Fruit fly (Drosophila melanogaster) whole organism, prepupa: ENCODE results near the gene meru.

Experiments used
- Blimp-1 ChIP-seq: fragments of 200-800 bp; sonication (Bioruptor generic); optimal IDR thresholded peaks from 3 replicates; lab custom pipeline; 2017; ENCODE audit warnings: missing biosample characterization, missing genetic modification characterization, mild to moderate bottlenecking, moderate library complexity, missing genetic modification reagents
- CG10631 ChIP-seq: fragments of 200-800 bp; sonication (Bioruptor generic); optimal IDR thresholded peaks from 2 replicates; lab custom pipeline; 2016; ENCODE audit warnings: missing biosample characterization, missing genetic modification characterization
- CG10669 ChIP-seq: fragments of 200-800 bp; sonication (Bioruptor generic); optimal IDR thresholded peaks from 3 replicates; lab custom pipeline; 2018; ENCODE audit warnings: missing biosample characterization, mild to moderate bottlenecking, missing genetic modification characterization, moderate library complexity
- CG11294 ChIP-seq: fragments of 200-800 bp; sonication (Bioruptor generic); IDR thresholded peaks from 2 replicates; pipeline ENCODE4 v1.3.6; 2022; ENCODE audit warnings: missing biosample characterization, missing genetic modification characterization
- CG11902 ChIP-seq: fragments of 200-800 bp; sonication (Bioruptor generic); optimal IDR thresholded peaks from 3 replicates; lab custom pipeline; 2016; ENCODE audit warnings: missing biosample characterization, missing genetic modification characterization
- CG15336 ChIP-seq: fragments of 200-800 bp; sonication (Bioruptor generic); IDR thresholded peaks from 2 replicates; pipeline ENCODE4 v1.3.6; 2022; ENCODE audit warnings: missing biosample characterization, missing genetic modification characterization
- CG16779 ChIP-seq: fragments of 200-800 bp; sonication (Bioruptor generic); optimal IDR thresholded peaks from 3 replicates; lab custom pipeline; 2017; ENCODE audit warnings: missing biosample characterization, mild to moderate bottlenecking, missing genetic modification characterization
- CG32006 ChIP-seq: fragments of 200-800 bp; sonication (Bioruptor generic); optimal IDR thresholded peaks from 3 replicates; lab custom pipeline; 2017; ENCODE audit warnings: missing biosample characterization, mild to moderate bottlenecking, missing genetic modification characterization
- CG34406 ChIP-seq: fragments of 200-800 bp; sonication (Bioruptor generic); optimal IDR thresholded peaks from 3 replicates; lab custom pipeline; 2016; ENCODE audit warnings: missing biosample characterization, missing genetic modification characterization
- CG3919 ChIP-seq: fragments of 200-800 bp; sonication (Bioruptor generic); optimal IDR thresholded peaks from 3 replicates; lab custom pipeline; 2016; ENCODE audit warnings: missing biosample characterization, missing genetic modification characterization
- CG4318 ChIP-seq: fragments of 200-800 bp; sonication (Bioruptor generic); optimal IDR thresholded peaks from 3 replicates; lab custom pipeline; 2017; ENCODE audit warnings: missing biosample characterization, mild to moderate bottlenecking, missing genetic modification characterization
- CG6276 ChIP-seq: fragments of 200-800 bp; sonication (Bioruptor generic); optimal IDR thresholded peaks from 2 replicates; lab custom pipeline; 2017; ENCODE audit warnings: missing biosample characterization, mild to moderate bottlenecking, missing genetic modification characterization
- CG6792 ChIP-seq: fragments of 200-800 bp; sonication (Bioruptor generic); optimal IDR thresholded peaks from 3 replicates; lab custom pipeline; 2016; ENCODE audit warnings: missing biosample characterization, missing genetic modification characterization
- CG8119 ChIP-seq: fragments of 200-800 bp; sonication (Bioruptor generic); IDR thresholded peaks from 3 replicates; pipeline ENCODE4 v1.3.6; 2022; ENCODE audit warnings: missing biosample characterization, missing genetic modification characterization
- Eip78C ChIP-seq: fragments of 200-800 bp; sonication (Bioruptor generic); peaks from one replicate; lab custom pipeline; 2016; ENCODE audit warnings: missing biosample characterization, missing genetic modification characterization
- Eip93F ChIP-seq: fragments of 200-800 bp; sonication (Bioruptor generic); optimal IDR thresholded peaks from 2 replicates; lab custom pipeline; 2016; ENCODE audit warnings: missing biosample characterization, mild to moderate bottlenecking, missing genetic modification characterization
- Ets96B ChIP-seq: fragments of 200-800 bp; optimal IDR thresholded peaks from 2 replicates; lab custom pipeline; 2019; ENCODE audit warnings: missing biosample characterization, mild to moderate bottlenecking, missing genetic modification characterization, moderate library complexity
- Hr4 ChIP-seq: fragments of 200-800 bp; sonication (Bioruptor generic); optimal IDR thresholded peaks from 3 replicates; lab custom pipeline; 2016; ENCODE audit warnings: missing biosample characterization, missing genetic modification characterization
- Lpt ChIP-seq: fragments of 200-800 bp; sonication (Bioruptor generic); optimal IDR thresholded peaks from 3 replicates; lab custom pipeline; 2016; ENCODE audit warnings: missing biosample characterization, missing genetic modification characterization
- Met ChIP-seq: fragments of 200-800 bp; sonication (Bioruptor generic); optimal IDR thresholded peaks from 3 replicates; lab custom pipeline; 2016; ENCODE audit warnings: missing biosample characterization, missing genetic modification characterization
- OdsH ChIP-seq: fragments of 200-800 bp; sonication (Bioruptor generic); optimal IDR thresholded peaks from 3 replicates; lab custom pipeline; 2016; ENCODE audit warnings: missing biosample characterization, missing genetic modification characterization
- Sox102F ChIP-seq: fragments of 200-800 bp; sonication (Bioruptor generic); optimal IDR thresholded peaks from 2 replicates; lab custom pipeline; 2016; ENCODE audit warnings: missing biosample characterization, mild to moderate bottlenecking, missing genetic modification characterization
- Sox14 ChIP-seq: fragments of 200-800 bp; sonication (Bioruptor generic); optimal IDR thresholded peaks from 3 replicates; lab custom pipeline; 2016; ENCODE audit warnings: missing biosample characterization, missing genetic modification characterization
- Sox15 ChIP-seq: fragments of 200-800 bp; sonication (Bioruptor generic); optimal IDR thresholded peaks from 3 replicates; lab custom pipeline; 2016; ENCODE audit warnings: missing biosample characterization, missing genetic modification characterization
- achi ChIP-seq: fragments of 200-800 bp; sonication (Bioruptor generic); optimal IDR thresholded peaks from 3 replicates; lab custom pipeline; 2016; ENCODE audit warnings: missing biosample characterization, missing genetic modification characterization
- acj6 ChIP-seq: fragments of 200-800 bp; sonication (Bioruptor generic); optimal IDR thresholded peaks from 3 replicates; lab custom pipeline; 2016; ENCODE audit warnings: missing biosample characterization, missing genetic modification characterization
- dsx ChIP-seq: fragments of 200-800 bp; optimal IDR thresholded peaks from 3 replicates; lab custom pipeline; 2019; ENCODE audit warnings: missing biosample characterization, mild to moderate bottlenecking, missing genetic modification characterization, moderate library complexity; ENCODE audit not compliant: poor library complexity, severe bottlenecking
- eg ChIP-seq: fragments of 200-800 bp; sonication (Bioruptor generic); IDR thresholded peaks from 3 replicates; pipeline ENCODE4 v1.3.6; 2022; ENCODE audit warnings: missing biosample characterization, missing genetic modification characterization
- esn ChIP-seq: fragments of 200-800 bp; sonication (Bioruptor generic); optimal IDR thresholded peaks from 2 replicates; lab custom pipeline; 2016; ENCODE audit warnings: missing biosample characterization, mild to moderate bottlenecking, missing genetic modification characterization, moderate library complexity
- fd59A ChIP-seq: fragments of 200-800 bp; sonication (Bioruptor generic); optimal IDR thresholded peaks from 2 replicates; lab custom pipeline; 2017; ENCODE audit warnings: missing biosample characterization, mild to moderate bottlenecking, missing genetic modification characterization, missing genetic modification reagents
- fd85E ChIP-seq: fragments of 200-800 bp; sonication (Bioruptor generic); optimal IDR thresholded peaks from 3 replicates; lab custom pipeline; 2016; ENCODE audit warnings: missing biosample characterization, missing genetic modification characterization
- fkh ChIP-seq: fragments of 200-800 bp; sonication (Bioruptor generic); optimal IDR thresholded peaks from 3 replicates; lab custom pipeline; 2017; ENCODE audit warnings: missing biosample characterization, mild to moderate bottlenecking, missing genetic modification characterization, moderate library complexity
- lz ChIP-seq: fragments of 200-800 bp; sonication (Bioruptor generic); optimal IDR thresholded peaks from 3 replicates; lab custom pipeline; 2016; ENCODE audit warnings: missing biosample characterization, missing genetic modification characterization
- pdm3 ChIP-seq: fragments of 200-800 bp; sonication (Bioruptor generic); optimal IDR thresholded peaks from 3 replicates; lab custom pipeline; 2016; ENCODE audit warnings: missing biosample characterization, missing genetic modification characterization
- salr ChIP-seq, 2 experiments: fragments of 200-800 bp; sonication (Bioruptor generic); optimal IDR thresholded peaks; 3 replicates each; lab custom pipeline; 2016 to 2018; ENCODE audit warnings: missing biosample characterization in 2 of 2, missing genetic modification characterization in 2 of 2, mild to moderate bottlenecking in 1 of 2
- spab ChIP-seq: fragments of 200-800 bp; sonication (Bioruptor generic); optimal IDR thresholded peaks from 2 replicates; lab custom pipeline; 2017; ENCODE audit warnings: missing biosample characterization, mild to moderate bottlenecking, missing genetic modification characterization, missing genetic modification reagents
- svp ChIP-seq: fragments of 200-800 bp; sonication (Bioruptor generic); peaks from one replicate; lab custom pipeline; 2016; ENCODE audit warnings: missing biosample characterization, missing genetic modification characterization
- topi ChIP-seq: fragments of 200-800 bp; sonication (Bioruptor generic); optimal IDR thresholded peaks from 3 replicates; lab custom pipeline; 2016; ENCODE audit warnings: missing biosample characterization, missing genetic modification characterization

The meru gene

DNA sequence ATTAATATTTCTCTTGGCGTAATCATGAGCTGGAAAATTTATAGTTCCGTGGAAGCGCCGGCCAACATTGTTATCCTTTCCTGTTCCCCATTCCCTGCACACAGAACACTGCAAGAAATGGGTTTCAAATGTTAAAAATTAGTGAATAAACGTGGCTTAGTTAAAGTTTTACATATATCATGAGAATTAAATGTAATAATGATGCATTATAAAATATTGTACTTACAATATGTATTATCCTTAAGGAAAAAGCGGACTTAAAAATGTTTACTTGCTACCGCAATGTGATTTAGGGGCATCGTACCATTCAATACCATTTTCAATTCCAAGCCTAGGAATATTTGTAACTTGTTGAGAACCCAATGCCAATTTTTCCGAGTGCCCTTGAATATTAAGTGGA, 41.2 kb downstream of the meru start:
- no peak for TF ChIP-seq Blimp-1 (GFP tag; lab: Kevin White, UChicago)
- TF ChIP-seq, all 60 proteins: peak for 0

DNA sequence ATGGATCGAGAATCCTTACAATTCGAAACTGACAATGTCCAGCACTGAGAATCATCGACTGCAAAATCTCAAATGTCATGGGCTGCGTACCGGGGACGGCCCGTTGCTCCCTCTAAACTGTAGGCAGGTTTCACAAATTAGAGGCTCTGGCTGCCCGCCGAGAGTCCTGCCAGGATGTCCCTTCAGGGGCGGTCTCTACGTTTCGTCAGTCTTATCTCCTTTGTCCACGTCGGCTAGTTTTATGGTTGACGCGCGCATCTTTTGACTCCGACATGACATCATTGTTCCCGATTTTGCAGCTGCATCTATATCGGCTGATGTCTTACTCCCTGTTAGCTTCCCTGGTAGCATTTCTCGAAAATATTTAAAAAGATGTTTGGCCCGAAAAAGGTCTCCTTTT, 41.7 kb downstream of the meru start:
- TF ChIP-seq Lpt (GFP tag; lab: Kevin White, UChicago) (no peak), svp (GFP tag; lab: Kevin White, UChicago) (no peak), CG6792 (no peak), Sox15 (GFP tag; lab: Kevin White, UChicago) (no peak), Sox102F (GFP tag; lab: Kevin White, UChicago) (no peak), Sox14 (no peak), eg (GFP tag; lab: Robert Waterston, UW) (no peak), fd59A (GFP tag; lab: Kevin White, UChicago) (no peak), topi (GFP tag; lab: Kevin White, UChicago) (no peak), CG15336 (no peak), CG3919 (GFP tag; lab: Kevin White, UChicago) (no peak), pdm3 (GFP tag; lab: Kevin White, UChicago) (no peak), Met (no peak)

DNA sequence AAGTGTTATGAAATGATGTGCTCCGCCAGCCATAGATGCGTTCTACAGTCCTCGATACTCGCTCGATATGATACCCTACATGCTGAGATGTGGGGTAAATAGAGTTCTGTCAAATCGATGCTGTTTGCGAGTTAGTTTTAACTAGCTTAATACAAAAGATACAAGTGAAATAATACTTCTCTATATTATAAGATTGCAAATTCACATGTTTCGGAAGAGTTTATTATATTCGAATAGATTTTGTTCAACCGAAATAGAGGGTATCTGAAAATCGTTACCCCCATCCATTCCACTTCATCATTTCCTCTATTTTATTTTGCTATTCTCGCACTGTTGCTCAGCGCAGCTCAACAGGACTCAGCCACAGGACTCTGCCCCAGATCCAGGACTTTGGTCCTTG, 49.6 kb downstream of the meru start:
- TF ChIP-seq Blimp-1 (GFP tag; lab: Kevin White, UChicago) = no peak
- TF ChIP-seq fd59A (GFP tag; lab: Kevin White, UChicago) = no peak
- TF ChIP-seq CG15336 = no peak
- no peak for TF ChIP-seq dsx (GFP tag; lab: Kevin White, UChicago)
- TF ChIP-seq acj6 (GFP tag; lab: Kevin White, UChicago) = no peak
- no peak for TF ChIP-seq topi (GFP tag; lab: Kevin White, UChicago)
- TF ChIP-seq OdsH = no peak
- no peak for TF ChIP-seq Ets96B (tag; lab: Kevin White, UChicago)
- no peak for TF ChIP-seq Hr4
- no peak for TF ChIP-seq fd85E (GFP tag; lab: Kevin White, UChicago)
- no peak for TF ChIP-seq spab (GFP tag; lab: Kevin White, UChicago)
- TF ChIP-seq fkh (GFP tag; lab: Kevin White, UChicago) = no peak
- no peak for TF ChIP-seq svp (GFP tag; lab: Kevin White, UChicago)
- TF ChIP-seq CG6276 (GFP tag; lab: Kevin White, UChicago) = no peak
- TF ChIP-seq CG10631 (GFP tag; lab: Kevin White, UChicago) = no peak
- no peak for TF ChIP-seq CG16779 (tag; lab: Kevin White, UChicago)
- TF ChIP-seq CG4318 (GFP tag; lab: Kevin White, UChicago) = no peak
- TF ChIP-seq CG34406 (GFP tag; lab: Kevin White, UChicago) = no peak
- TF ChIP-seq CG8119 (GFP tag; lab: Robert Waterston, UW) = no peak

DNA sequence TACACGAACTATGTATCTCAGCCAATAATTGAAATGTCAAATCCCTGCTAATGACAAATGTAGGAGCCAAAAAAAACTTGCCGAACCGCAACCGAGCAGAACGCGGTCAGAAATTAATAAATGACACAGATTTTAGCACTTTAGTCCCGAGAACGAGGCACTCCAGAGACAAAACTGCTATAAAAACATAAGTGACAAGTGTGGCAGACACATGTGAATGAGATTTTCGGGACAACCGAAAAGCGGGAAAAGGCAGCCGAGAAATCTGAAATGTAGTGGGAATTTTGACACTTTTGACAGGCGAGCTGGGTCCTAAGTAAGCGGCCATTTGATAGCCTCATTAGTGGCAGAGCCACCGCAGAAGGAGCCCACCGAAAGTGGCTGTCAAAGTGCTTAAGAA, 52.8 kb downstream of the meru start:
- TF ChIP-seq esn (GFP tag; lab: Kevin White, UChicago) (no peak), eg (GFP tag; lab: Robert Waterston, UW) (no peak), CG11902 (no peak), CG11294 (no peak), salr (GFP tag; optimal IDR thresholded peaks at IDR 0.05; lab: Kevin White, UChicago) (no peak), lz (GFP tag; lab: Kevin White, UChicago) (no peak), acj6 (GFP tag; lab: Kevin White, UChicago) (no peak), Ets96B (tag; lab: Kevin White, UChicago) (no peak), Blimp-1 (GFP tag; lab: Kevin White, UChicago) (no peak), CG10669 (GFP tag; lab: Kevin White, UChicago) (no peak), achi (no peak), pdm3 (GFP tag; lab: Kevin White, UChicago) (no peak), CG32006 (GFP tag; lab: Kevin White, UChicago) (no peak), Eip93F (GFP tag; lab: Kevin White, UChicago) (no peak), Eip78C (no peak), Sox14 (no peak), CG3919 (GFP tag; lab: Kevin White, UChicago) (no peak), fkh (GFP tag; lab: Kevin White, UChicago) (no peak)
